Worm (Caenorhabditis elegans) whole organism, L4 larva: ENCODE data around the gene col-152.

ENCODE experiments used
- F37D6.2 ChIP-seq: sonication (generic microtip); optimal IDR thresholded peaks from 2 replicates; lab custom pipeline; 2016; ENCODE audit warnings: mild to moderate bottlenecking, missing genetic modification characterization, missing compliant biosample characterization
- R02D3.7 ChIP-seq: fragments of 150-350 bp; sonication (generic microtip); optimal IDR thresholded peaks from 3 replicates; lab custom pipeline; 2014; ENCODE audit warnings: missing biosample characterization, missing genetic modification characterization
- T20F7.1 ChIP-seq: fragments of 200-800 bp; sonication (Bioruptor generic); optimal IDR thresholded peaks from 2 replicates; lab custom pipeline; 2018; ENCODE audit warnings: mild to moderate bottlenecking, missing genetic modification characterization, missing compliant biosample characterization
- Y105C5A.15 ChIP-seq: fragments of 200-800 bp; sonication (Bioruptor generic); IDR thresholded peaks from 2 replicates; pipeline ENCODE4 v1.3.6; 2022; ENCODE audit warnings: missing genetic modification characterization, missing compliant biosample characterization
- aly-2 ChIP-seq: sonication (generic microtip); optimal IDR thresholded peaks from 2 replicates; lab custom pipeline; 2018; ENCODE audit warnings: missing biosample characterization, missing genetic modification characterization
- arid-1 ChIP-seq: fragments of 200-800 bp; sonication (Bioruptor generic); conservative IDR thresholded peaks from 2 replicates; pipeline ENCODE4 v1.3.6; 2022; ENCODE audit warnings: missing genetic modification reagents, missing genetic modification characterization, missing compliant biosample characterization
- ceh-28 ChIP-seq: fragments of 150-350 bp; optimal IDR thresholded peaks from 2 replicates; lab custom pipeline; 2014; ENCODE audit warnings: missing biosample characterization, missing genetic modification reagents, missing genetic modification characterization
- ceh-62 ChIP-seq: sonication (generic microtip); optimal IDR thresholded peaks from 2 replicates; lab custom pipeline; 2017; ENCODE audit warnings: missing biosample characterization, missing genetic modification characterization
- ceh-82 ChIP-seq: sonication (generic microtip); optimal IDR thresholded peaks from 2 replicates; lab custom pipeline; 2017; ENCODE audit warnings: missing biosample characterization, missing genetic modification characterization
- ces-1 ChIP-seq: fragments of 150-350 bp; sonication (generic microtip); optimal IDR thresholded peaks from 4 replicates; lab custom pipeline; 2014; ENCODE audit warnings: missing biosample characterization, missing genetic modification reagents, missing genetic modification characterization
- cey-2 ChIP-seq: sonication (generic microtip); optimal IDR thresholded peaks from 3 replicates; lab custom pipeline; 2017; ENCODE audit warnings: missing genetic modification characterization, mild to moderate bottlenecking, missing compliant biosample characterization, antibody characterized with exemption, borderline replicate concordance; ENCODE audit not compliant: insufficient read depth
- daf-16 ChIP-seq, 3 experiments: sonication (generic microtip); optimal IDR thresholded peaks; 2 replicates each; lab custom pipeline; 2016 to 2017; ENCODE audit warnings: missing genetic modification characterization in 3 of 3, missing genetic modification reagents in 3 of 3, mild to moderate bottlenecking in 2 of 3, missing compliant biosample characterization in 2 of 3, missing biosample characterization in 1 of 3, moderate library complexity in 1 of 3
- dmd-6 ChIP-seq: fragments of 200-800 bp; sonication (Bioruptor generic); IDR thresholded peaks from 2 replicates; pipeline ENCODE4 v1.3.6; 2022; ENCODE audit warnings: missing genetic modification reagents, missing genetic modification characterization, missing compliant biosample characterization
- egl-43 ChIP-seq: fragments of 200-800 bp; sonication (Bioruptor generic); IDR thresholded peaks from 2 replicates; pipeline ENCODE4 v1.3.6; 2022; ENCODE audit warnings: missing genetic modification reagents, missing genetic modification characterization, missing compliant biosample characterization
- gei-8 ChIP-seq: fragments of 200-800 bp; sonication (Bioruptor generic); optimal IDR thresholded peaks from 2 replicates; lab custom pipeline; 2018; ENCODE audit warnings: mild to moderate bottlenecking, missing genetic modification characterization, missing compliant biosample characterization
- hlh-11 ChIP-seq: fragments of 200-800 bp; sonication (Bioruptor generic); optimal IDR thresholded peaks from 2 replicates; lab custom pipeline; 2018; ENCODE audit warnings: mild to moderate bottlenecking, missing genetic modification characterization, missing compliant biosample characterization
- hlh-30 ChIP-seq: sonication (generic microtip); optimal IDR thresholded peaks from 2 replicates; lab custom pipeline; 2017; ENCODE audit warnings: antibody characterized with exemption, mild to moderate bottlenecking, missing genetic modification characterization, missing compliant biosample characterization; ENCODE audit not compliant: insufficient read depth
- jun-1 ChIP-seq: fragments of 150-350 bp; optimal IDR thresholded peaks from 2 replicates; lab custom pipeline; 2014; ENCODE audit warnings: missing biosample characterization, missing genetic modification reagents, missing genetic modification characterization
- lin-13 ChIP-seq: fragments of 150-350 bp; optimal IDR thresholded peaks from 2 replicates; lab custom pipeline; 2014; ENCODE audit warnings: missing biosample characterization, missing genetic modification reagents, missing genetic modification characterization
- lin-15B ChIP-seq: fragments of 150-350 bp; sonication (generic microtip); optimal IDR thresholded peaks from 3 replicates; lab custom pipeline; 2014; ENCODE audit warnings: missing biosample characterization, missing genetic modification characterization
- lin-29 ChIP-seq: fragments of 200-800 bp; sonication (Bioruptor generic); IDR thresholded peaks from 2 replicates; pipeline ENCODE4 v1.3.6; 2022; ENCODE audit warnings: missing genetic modification reagents, missing genetic modification characterization, missing compliant biosample characterization
- lin-38 ChIP-seq: fragments of 200-800 bp; sonication (Bioruptor generic); IDR thresholded peaks from 2 replicates; pipeline ENCODE4 v1.3.6; 2022; ENCODE audit warnings: missing genetic modification reagents, missing genetic modification characterization, missing compliant biosample characterization
- lir-3 ChIP-seq: sonication (generic microtip); optimal IDR thresholded peaks from 2 replicates; lab custom pipeline; 2016; ENCODE audit warnings: mild to moderate bottlenecking, missing genetic modification characterization, missing compliant biosample characterization
- lsy-2 ChIP-seq, 2 experiments: fragments of 150-350 bp in 1 of 2; sonication (generic microtip) in 1 of 2; optimal IDR thresholded peaks; 2 replicates each; lab custom pipeline; 2014 to 2017; ENCODE audit warnings: missing biosample characterization in 2 of 2, missing genetic modification characterization in 2 of 2
- mep-1 ChIP-seq: fragments of 150-350 bp; sonication (generic microtip); optimal IDR thresholded peaks from 3 replicates; lab custom pipeline; 2014; ENCODE audit warnings: missing biosample characterization, missing genetic modification characterization
- mxl-2 ChIP-seq: fragments of 200-800 bp; sonication (Bioruptor generic); conservative IDR thresholded peaks from 2 replicates; pipeline ENCODE4 v1.3.6; 2022; ENCODE audit warnings: missing genetic modification reagents, missing genetic modification characterization, missing compliant biosample characterization
- nhr-25 ChIP-seq: sonication (generic microtip); optimal IDR thresholded peaks from 2 replicates; lab custom pipeline; 2017; ENCODE audit warnings: missing genetic modification characterization, mild to moderate bottlenecking, missing compliant biosample characterization, antibody characterized with exemption, moderate library complexity, borderline replicate concordance; ENCODE audit not compliant: insufficient read depth
- nhr-28 ChIP-seq: fragments of 150-350 bp; optimal IDR thresholded peaks from 2 replicates; lab custom pipeline; 2014; ENCODE audit warnings: missing biosample characterization, missing genetic modification characterization
- nhr-41 ChIP-seq: fragments of 200-800 bp; sonication (Bioruptor generic); IDR thresholded peaks from 2 replicates; pipeline ENCODE4 v1.3.6; 2022; ENCODE audit warnings: missing genetic modification reagents, missing genetic modification characterization, missing compliant biosample characterization
- nhr-48 ChIP-seq: sonication (generic microtip); optimal IDR thresholded peaks from 2 replicates; lab custom pipeline; 2016; ENCODE audit warnings: mild to moderate bottlenecking, missing genetic modification characterization, missing compliant biosample characterization
- nhr-77 ChIP-seq: fragments of 150-350 bp; optimal IDR thresholded peaks from 2 replicates; lab custom pipeline; 2014; ENCODE audit warnings: missing biosample characterization, missing genetic modification characterization
- set-16 ChIP-seq: fragments of 200-800 bp; sonication (Bioruptor generic); IDR thresholded peaks from 2 replicates; pipeline ENCODE4 v1.3.6; 2022; ENCODE audit warnings: missing genetic modification reagents, missing genetic modification characterization, missing compliant biosample characterization
- snpc-1.2 ChIP-seq: fragments of 200-800 bp; sonication (Bioruptor generic); IDR thresholded peaks from 2 replicates; pipeline ENCODE4 v1.3.6; 2022; ENCODE audit warnings: missing genetic modification reagents, missing genetic modification characterization, missing compliant biosample characterization
- spr-1 ChIP-seq: sonication (generic microtip); optimal IDR thresholded peaks from 2 replicates; lab custom pipeline; 2016; ENCODE audit warnings: mild to moderate bottlenecking, missing genetic modification characterization, missing compliant biosample characterization
- unc-130 ChIP-seq: sonication (generic microtip); optimal IDR thresholded peaks from 2 replicates; lab custom pipeline; 2016; ENCODE audit warnings: missing genetic modification reagents, missing genetic modification characterization, missing compliant biosample characterization
- unc-39 ChIP-seq: sonication (generic microtip); optimal IDR thresholded peaks from 2 replicates; lab custom pipeline; 2017; ENCODE audit warnings: missing biosample characterization, missing genetic modification characterization
- vab-7 ChIP-seq: fragments of 200-800 bp; sonication (Bioruptor generic); IDR thresholded peaks from 2 replicates; pipeline ENCODE4 v1.3.6; 2022; ENCODE audit warnings: missing genetic modification reagents, missing genetic modification characterization, missing compliant biosample characterization
- zag-1 ChIP-seq: fragments of 150-350 bp; optimal IDR thresholded peaks from 2 replicates; lab custom pipeline; 2014; ENCODE audit warnings: missing biosample characterization, missing genetic modification characterization
- zfp-3 ChIP-seq: fragments of 200-800 bp; sonication (Bioruptor generic); conservative IDR thresholded peaks from 2 replicates; pipeline ENCODE4 v1.3.6; 2022; ENCODE audit warnings: missing genetic modification reagents, missing genetic modification characterization, missing compliant biosample characterization
- zip-11 ChIP-seq: fragments of 200-800 bp; sonication (Bioruptor generic); IDR thresholded peaks from 2 replicates; pipeline ENCODE4 v1.3.6; 2022; ENCODE audit warnings: missing genetic modification characterization, missing compliant biosample characterization
- ztf-11 ChIP-seq: fragments of 150-350 bp; optimal IDR thresholded peaks from 2 replicates; lab custom pipeline; 2014; ENCODE audit warnings: missing biosample characterization, missing genetic modification characterization

Gene col-152

DNA sequence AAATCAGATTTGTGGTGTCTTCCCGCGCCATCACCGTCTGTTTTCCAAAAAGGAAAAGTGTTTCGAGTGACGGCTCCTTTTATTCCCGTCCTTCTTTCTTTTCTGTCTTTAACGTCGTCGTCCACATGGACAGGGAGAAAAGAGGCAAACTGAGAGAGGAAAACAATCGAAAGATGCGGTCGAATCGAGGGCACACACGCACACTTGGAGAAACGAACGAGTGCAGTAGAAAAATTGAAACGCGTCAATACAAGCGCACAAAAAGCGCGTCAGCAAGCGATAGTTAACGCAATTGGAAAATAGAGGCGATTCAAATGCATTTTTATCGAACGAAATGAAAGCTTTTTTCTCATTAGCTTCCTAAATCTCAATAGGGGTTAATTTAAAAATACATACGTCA, 23.9 kb upstream of the col-152 start (continued):
- peak; percentile 46 for TF ChIP-seq unc-130 (GFP tag; lab: Kevin White, UChicago)
- no peak for TF ChIP-seq mxl-2 (GFP tag; lab: Robert Waterston, UW)
- TF ChIP-seq T20F7.1 (GFP tag; lab: Kevin White, UChicago) = peak; percentile 81
- peak; percentile 17 for TF ChIP-seq jun-1 (tag; lab: Kevin White, UChicago)
- no peak for TF ChIP-seq R02D3.7 (tag; lab: Kevin White, UChicago)
- peak; percentile 44 for TF ChIP-seq ceh-28 (tag; lab: Kevin White, UChicago)
- TF ChIP-seq Y105C5A.15 (GFP tag; lab: Robert Waterston, UW) = no peak
- TF ChIP-seq set-16 = no peak
- no peak for TF ChIP-seq lir-3 (tag; lab: Kevin White, UChicago)

DNA sequence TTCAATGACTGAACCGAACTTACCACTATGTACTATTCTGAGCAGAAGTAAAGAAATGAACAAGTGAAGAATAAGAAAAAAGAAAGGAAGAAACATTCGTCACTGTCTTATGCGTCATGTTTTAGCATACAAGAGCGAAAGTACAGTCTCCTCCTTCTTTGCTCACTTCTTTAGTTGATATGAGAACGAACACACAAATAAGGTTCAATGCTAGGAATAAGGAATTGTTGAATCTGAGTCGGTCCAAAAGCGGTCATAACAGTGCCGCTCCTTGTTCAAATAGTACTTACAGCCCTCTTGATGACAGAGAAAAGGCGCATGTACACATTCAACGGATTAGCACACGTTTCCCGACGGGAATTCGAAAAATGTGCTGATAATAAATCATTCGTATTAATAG, 21.6 kb upstream of the col-152 start, which contains the start of gene F25D1.8:
Gene F25D1.8, plus strand, starts transcription at position 301 of the 400 bp plus-strand sequence.
- TF ChIP-seq daf-16 (GFP tag; optimal IDR thresholded peaks at IDR 0.05; lab: Kevin White, UChicago) (no peak), daf-16 (tag; optimal IDR thresholded peaks at IDR 0.05; lab: Kevin White, UChicago) (no peak), aly-2 (tag; lab: Kevin White, UChicago) (no peak), ceh-62 (tag; lab: Kevin White, UChicago) (no peak), ceh-82 (tag; lab: Kevin White, UChicago) (no peak), mep-1 (tag; lab: Kevin White, UChicago) (no peak), zip-11 (GFP tag; lab: Robert Waterston, UW) (no peak)

DNA sequence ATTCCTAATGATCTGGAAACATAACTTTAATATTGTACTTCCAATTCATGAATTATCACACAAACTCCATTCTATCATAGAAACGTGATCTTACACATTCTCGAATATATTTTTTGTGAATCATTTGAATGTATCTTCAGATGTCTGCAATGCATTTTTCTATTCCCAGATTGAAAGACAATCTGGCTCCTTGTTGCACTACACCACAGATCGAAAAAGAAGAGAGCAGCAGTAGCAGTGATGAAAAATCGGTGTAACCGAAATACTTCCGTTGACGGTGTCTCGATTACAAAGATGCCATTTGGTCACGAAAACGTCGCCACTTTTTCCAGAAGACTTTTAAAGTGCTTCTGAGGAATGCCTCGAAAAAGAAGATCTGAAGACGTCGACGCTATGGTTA, 20.7 kb upstream of the col-152 start, which contains the start of gene degt-1:
Gene degt-1, plus strand, starts transcription at position 301 of the 400 bp plus-strand sequence.
- TF ChIP-seq hlh-11 (tag; lab: Kevin White, UChicago) (no peak), dmd-6 (GFP tag; lab: Robert Waterston, UW) (no peak), nhr-25 (tag; lab: Kevin White, UChicago) (no peak), snpc-1.2 (no peak), ces-1 (GFP tag; lab: Kevin White, UChicago) (no peak), lin-38 (no peak), arid-1 (GFP tag; lab: Robert Waterston, UW) (no peak), lin-29 (GFP tag; lab: Robert Waterston, UW) (no peak), zag-1 (tag; lab: Kevin White, UChicago) (no peak), F37D6.2 (tag; lab: Kevin White, UChicago) (no peak), lin-15B (tag; lab: Kevin White, UChicago) (no peak), nhr-77 (tag; lab: Kevin White, UChicago) (no peak), vab-7 (GFP tag; lab: Robert Waterston, UW) (no peak), ztf-11 (tag; lab: Kevin White, UChicago) (no peak), nhr-41 (GFP tag; lab: Robert Waterston, UW) (no peak), nhr-48 (tag; lab: Kevin White, UChicago) (no peak)

DNA sequence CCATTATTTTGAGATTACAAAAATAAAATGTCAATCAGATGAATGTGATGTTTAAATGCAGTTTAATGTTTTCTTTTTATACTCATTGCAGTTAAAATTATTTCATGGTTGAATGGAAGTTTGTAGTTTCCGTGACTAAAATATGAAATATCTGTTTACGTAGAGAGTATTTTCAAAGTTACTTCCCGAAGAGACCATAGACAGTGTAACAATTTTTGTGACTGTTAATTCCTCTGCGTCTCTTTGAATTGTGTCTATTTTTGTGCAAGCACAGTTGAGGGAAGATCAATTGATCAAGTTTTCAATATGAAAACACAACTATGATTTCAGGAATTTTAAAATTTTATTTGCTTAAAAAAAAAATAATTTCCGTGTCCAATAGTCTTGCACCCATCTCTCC, 14.0 kb upstream of the col-152 start, which contains the start of gene F25D1.5:
Gene F25D1.5, minus strand, starts transcription at position 35 of the 400 bp plus-strand sequence.
- TF ChIP-seq daf-16 (GFP tag; optimal IDR thresholded peaks at IDR 0.05; lab: Kevin White, UChicago) (no peak), daf-16 (tag; optimal IDR thresholded peaks at IDR 0.05; lab: Kevin White, UChicago) (peak; percentile 90), unc-39 (tag; lab: Kevin White, UChicago) (no peak), mxl-2 (GFP tag; lab: Robert Waterston, UW) (no peak), unc-130 (GFP tag; lab: Kevin White, UChicago) (no peak), spr-1 (tag; lab: Kevin White, UChicago) (no peak), hlh-30 (tag; lab: Kevin White, UChicago) (no peak), gei-8 (GFP tag; lab: Kevin White, UChicago) (no peak), egl-43 (GFP tag; lab: Robert Waterston, UW) (no peak), lsy-2 (tag; optimal IDR thresholded peaks at IDR 0.05; lab: Kevin White, UChicago) (no peak), lin-13 (GFP tag; lab: Kevin White, UChicago) (no peak), nhr-77 (tag; lab: Kevin White, UChicago) (peak; percentile 98), mep-1 (tag; lab: Kevin White, UChicago) (no peak), cey-2 (tag; lab: Kevin White, UChicago) (no peak), zfp-3 (no peak), nhr-28 (tag; lab: Kevin White, UChicago) (peak; percentile 98), nhr-41 (GFP tag; lab: Robert Waterston, UW) (no peak), zag-1 (tag; lab: Kevin White, UChicago) (no peak)
